Comparison of ENCODE assay signal across 2 fruit fly cellular contexts in the genomic region with DNA sequence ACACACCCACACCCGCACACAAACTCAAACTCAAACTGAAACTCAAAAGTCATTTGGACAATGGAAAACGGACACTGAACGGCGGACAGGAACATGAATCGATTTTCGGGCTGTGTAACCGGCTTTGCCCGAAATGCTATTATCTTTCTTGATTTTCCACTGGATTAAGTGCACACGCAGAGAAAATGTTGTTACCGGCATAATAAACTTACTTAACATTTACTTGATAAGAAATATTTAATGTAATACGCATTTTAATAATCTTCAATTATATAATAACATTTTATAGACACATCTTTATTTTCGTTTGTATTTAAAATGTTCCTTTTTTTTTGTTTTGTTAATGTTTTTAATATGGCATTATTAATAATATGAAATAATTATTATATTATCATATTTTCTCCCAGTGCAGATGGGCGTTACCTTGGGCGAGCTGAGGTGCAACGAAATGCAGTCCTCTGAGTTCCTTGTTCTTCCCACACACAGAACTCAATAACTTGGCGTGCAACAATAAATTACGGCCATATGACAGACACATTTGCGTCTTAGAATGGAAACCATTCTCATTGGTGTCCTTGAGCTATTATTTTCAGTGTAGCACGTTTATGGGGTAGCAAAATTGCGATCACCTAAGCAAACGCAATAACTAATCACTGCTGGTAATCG.
TF ChIP-seq lines count a peak whose summit lies in the region.

Gene CG12702 (minus strand): TSS at position 51 of the 666 bp plus-strand sequence.

- TF ChIP-seq CTCF in whole organism, embryonic (GFP tag; optimal IDR thresholded peaks at IDR 0.05; lab: Kevin White, UChicago), result no peak

TF ChIP-seq in whole organism, embryonic, 481 proteins besides CTCF, POLR2A, EP300 and RAD21 (continues in another document):
- no peak for TF ChIP-seq chinmo (GFP tag; IDR thresholded peaks at IDR 0.05; lab: Robert Waterston, UW; ENCODE audit: partially characterized antibody)
- TF ChIP-seq CG15479 (GFP tag; optimal IDR thresholded peaks at IDR 0.05; lab: Kevin White, UChicago), result peak; percentile 52
- TF ChIP-seq CG10979 (tag; optimal IDR thresholded peaks at IDR 0.05; lab: Kevin White, UChicago), result peak; percentile 14
- no peak for TF ChIP-seq Antp (GFP tag; optimal IDR thresholded peaks at IDR 0.05; lab: Kevin White, UChicago)
- no peak for TF ChIP-seq Atf6 (GFP tag; IDR thresholded peaks at IDR 0.05; lab: Robert Waterston, UW)
- TF ChIP-seq CG11695 (GFP tag; IDR thresholded peaks at IDR 0.05; lab: Robert Waterston, UW), result no peak
- peak; percentile 5 for TF ChIP-seq CG10267 (tag; optimal IDR thresholded peaks at IDR 0.05; lab: Kevin White, UChicago)
- no peak for TF ChIP-seq prd (optimal IDR thresholded peaks at IDR 0.05; lab: Kevin White, UChicago)
- TF ChIP-seq prd (GFP tag; IDR thresholded peaks at IDR 0.05; lab: Robert Waterston, UW), result peak; percentile 44; the same call in 2 of the 3 replicates
- TF ChIP-seq Hr78 (GFP tag; optimal IDR thresholded peaks at IDR 0.05; lab: Kevin White, UChicago), result no peak
- no peak for TF ChIP-seq Dref (GFP tag; IDR thresholded peaks at IDR 0.05; lab: Robert Waterston, UW)
- peak; percentile 41; the same call in 1 of the 2 replicates for TF ChIP-seq Xrp1 (GFP tag; IDR thresholded peaks at IDR 0.05; lab: Robert Waterston, UW)
- TF ChIP-seq CrebB (tag; optimal IDR thresholded peaks at IDR 0.05; lab: Kevin White, UChicago), result no peak
- no peak for TF ChIP-seq Aef1 (GFP tag; IDR thresholded peaks at IDR 0.05; lab: Robert Waterston, UW)
- TF ChIP-seq nau (GFP tag; optimal IDR thresholded peaks at IDR 0.05; lab: Kevin White, UChicago), result no peak
- TF ChIP-seq CG8924 (tag; optimal IDR thresholded peaks at IDR 0.05; lab: Kevin White, UChicago), result peak; percentile 18
- peak; percentile 19 for TF ChIP-seq gsb-n (tag; optimal IDR thresholded peaks at IDR 0.05; lab: Kevin White, UChicago)
- peak; percentile 2 for TF ChIP-seq Chrac-16 (GFP tag; optimal IDR thresholded peaks at IDR 0.05; lab: Kevin White, UChicago)
- peak; percentile 34 for TF ChIP-seq CG2712 (tag; optimal IDR thresholded peaks at IDR 0.05; lab: Kevin White, UChicago)
- TF ChIP-seq CG9727 (GFP tag; optimal IDR thresholded peaks at IDR 0.05; lab: Kevin White, UChicago), result peak; percentile 35
- TF ChIP-seq CG31365 (tag; optimal IDR thresholded peaks at IDR 0.05; lab: Kevin White, UChicago), result no peak
- peak; percentile 46 for TF ChIP-seq oc (tag; optimal IDR thresholded peaks at IDR 0.05; lab: Kevin White, UChicago)
- TF ChIP-seq CG4404 (GFP tag; IDR thresholded peaks at IDR 0.05; lab: Robert Waterston, UW), result 0 out of 2 replicates have a peak, but pooled peaks have one; percentile 32
- TF ChIP-seq gem (tag; optimal IDR thresholded peaks at IDR 0.05; lab: Kevin White, UChicago), result peak; percentile 49
- no peak for TF ChIP-seq CG4424 (GFP tag; optimal IDR thresholded peaks at IDR 0.05; lab: Kevin White, UChicago)
- TF ChIP-seq Stat92E (GFP tag; optimal IDR thresholded peaks at IDR 0.05; lab: Kevin White, UChicago), result no peak
- no peak for TF ChIP-seq CG6689 (GFP tag; IDR thresholded peaks at IDR 0.05; lab: Robert Waterston, UW)
- TF ChIP-seq bowl (GFP tag; IDR thresholded peaks at IDR 0.05; lab: Robert Waterston, UW), result no peak
- no peak for TF ChIP-seq run (tag; optimal IDR thresholded peaks at IDR 0.05; lab: Kevin White, UChicago)
- TF ChIP-seq CG10959 (GFP tag; IDR thresholded peaks at IDR 0.05; lab: Robert Waterston, UW), result no peak
- peak; percentile 92 for TF ChIP-seq zf30C (GFP tag; optimal IDR thresholded peaks at IDR 0.05; lab: Kevin White, UChicago)
- 0 out of 3 replicates have a peak, but pooled peaks have one; percentile 50 for TF ChIP-seq CG2199 (GFP tag; IDR thresholded peaks at IDR 0.05; lab: Robert Waterston, UW)
- no peak for TF ChIP-seq NC2α (GFP tag; optimal IDR thresholded peaks at IDR 0.05; lab: Kevin White, UChicago)
- TF ChIP-seq zen (tag; optimal IDR thresholded peaks at IDR 0.05; lab: Kevin White, UChicago), result peak; percentile 72
- peak; percentile 13 for TF ChIP-seq CG33557 (GFP tag; optimal IDR thresholded peaks at IDR 0.05; lab: Kevin White, UChicago)
- TF ChIP-seq gro (GFP tag; optimal IDR thresholded peaks at IDR 0.05; lab: Kevin White, UChicago), result no peak
- TF ChIP-seq lola (GFP tag; optimal IDR thresholded peaks at IDR 0.05; lab: Kevin White, UChicago), result peak in 1 of 3 experiments; percentile 37
- peak in 1 of 2 experiments; percentile 79 for TF ChIP-seq tll (GFP tag; optimal IDR thresholded peaks at IDR 0.05; lab: Kevin White, UChicago)
- TF ChIP-seq dmrt11E (tag; optimal IDR thresholded peaks at IDR 0.05; lab: Kevin White, UChicago), result peak; percentile 68
- TF ChIP-seq CG18262 (tag; optimal IDR thresholded peaks at IDR 0.05; lab: Kevin White, UChicago), result peak; percentile 47
- TF ChIP-seq CG15696 (tag; optimal IDR thresholded peaks at IDR 0.05; lab: Kevin White, UChicago), result peak; percentile 29

TF ChIP-seq in whole organism, prepupa, 60 proteins besides CTCF, POLR2A, EP300 and RAD21:
- TF ChIP-seq CG8319 (GFP tag; optimal IDR thresholded peaks at IDR 0.05; lab: Kevin White, UChicago) (no peak), Met (GFP tag; optimal IDR thresholded peaks at IDR 0.05; lab: Kevin White, UChicago) (no peak), CG32006 (GFP tag; optimal IDR thresholded peaks at IDR 0.05; lab: Kevin White, UChicago) (peak; percentile 13), Eip78C (GFP tag; lab: Kevin White, UChicago) (peak; percentile 50)
